Worm (Caenorhabditis elegans) whole organism, mixed stage, embryonic: ENCODE results near the gene F26F2.5.

Source experiments
- M03D4.4 ChIP-seq: sonication (generic microtip); optimal IDR thresholded peaks from 2 replicates; lab custom pipeline; 2017; ENCODE audit warnings: mild to moderate bottlenecking, missing genetic modification characterization, missing compliant biosample characterization
- bed-3 ChIP-seq: fragments of 200-800 bp; sonication (Bioruptor generic); optimal IDR thresholded peaks from 3 replicates; lab custom pipeline; 2018; ENCODE audit warnings: mild to moderate bottlenecking, missing genetic modification characterization, moderate library complexity, missing compliant biosample characterization
- blmp-1 ChIP-seq: fragments of 150-350 bp; optimal IDR thresholded peaks from 2 replicates; lab custom pipeline; 2014; ENCODE audit warnings: missing biosample characterization, missing genetic modification characterization
- ceh-39 ChIP-seq: fragments of 150-350 bp; optimal IDR thresholded peaks from 2 replicates; lab custom pipeline; 2014; ENCODE audit warnings: missing biosample characterization, missing genetic modification characterization
- ceh-43 ChIP-seq: fragments of 200-800 bp; sonication (Bioruptor generic); optimal IDR thresholded peaks from 2 replicates; lab custom pipeline; 2018; ENCODE audit warnings: mild to moderate bottlenecking, missing genetic modification characterization, moderate library complexity, missing compliant biosample characterization
- ceh-83 ChIP-seq: fragments of 200-800 bp; sonication (Bioruptor generic); optimal IDR thresholded peaks from 2 replicates; lab custom pipeline; 2018; ENCODE audit warnings: mild to moderate bottlenecking, missing genetic modification characterization, missing compliant biosample characterization
- ces-1 ChIP-seq: fragments of 150-350 bp; optimal IDR thresholded peaks from 2 replicates; lab custom pipeline; 2014; ENCODE audit warnings: missing biosample characterization, missing genetic modification reagents, missing genetic modification characterization
- cnd-1 ChIP-seq: fragments of 200-800 bp; sonication (Bioruptor generic); optimal IDR thresholded peaks from 2 replicates; lab custom pipeline; 2018; ENCODE audit warnings: mild to moderate bottlenecking, missing genetic modification characterization, missing compliant biosample characterization
- drap-1 ChIP-seq: fragments of 200-800 bp; sonication (Bioruptor generic); optimal IDR thresholded peaks from 3 replicates; lab custom pipeline; 2018; ENCODE audit warnings: mild to moderate bottlenecking, missing genetic modification characterization, missing compliant biosample characterization
- elt-1 ChIP-seq: sonication (generic microtip); optimal IDR thresholded peaks from 2 replicates; lab custom pipeline; 2017; ENCODE audit warnings: missing genetic modification characterization, mild to moderate bottlenecking, missing compliant biosample characterization, antibody characterized with exemption, moderate library complexity, borderline replicate concordance; ENCODE audit not compliant: insufficient read depth
- ham-2 ChIP-seq: fragments of 200-800 bp; sonication (Bioruptor generic); optimal IDR thresholded peaks from 2 replicates; lab custom pipeline; 2018; ENCODE audit warnings: mild to moderate bottlenecking, missing genetic modification characterization, missing compliant biosample characterization
- hlh-1 ChIP-seq: fragments of 150-350 bp; optimal IDR thresholded peaks from 2 replicates; lab custom pipeline; 2014; ENCODE audit warnings: missing biosample characterization, missing genetic modification reagents, missing genetic modification characterization
- lin-13 ChIP-seq: fragments of 150-350 bp; optimal IDR thresholded peaks from 2 replicates; lab custom pipeline; 2014; ENCODE audit warnings: missing biosample characterization, missing genetic modification characterization
- lin-32 ChIP-seq: fragments of 200-800 bp; sonication (Bioruptor generic); optimal IDR thresholded peaks from 2 replicates; lab custom pipeline; 2018; ENCODE audit warnings: mild to moderate bottlenecking, missing genetic modification characterization, missing compliant biosample characterization
- lsy-2 ChIP-seq: fragments of 150-350 bp; optimal IDR thresholded peaks from 2 replicates; lab custom pipeline; 2014; ENCODE audit warnings: missing biosample characterization, missing genetic modification characterization
- mep-1 ChIP-seq: fragments of 150-350 bp; optimal IDR thresholded peaks from 2 replicates; lab custom pipeline; 2017; ENCODE audit warnings: missing biosample characterization, missing genetic modification reagents, missing genetic modification characterization, inconsistent platforms
- mls-2 ChIP-seq: sonication (generic microtip); optimal IDR thresholded peaks from 2 replicates; lab custom pipeline; 2016; ENCODE audit warnings: mild to moderate bottlenecking, missing genetic modification characterization, moderate library complexity, missing compliant biosample characterization
- nhr-12 ChIP-seq: fragments of 150-350 bp; optimal IDR thresholded peaks from 2 replicates; lab custom pipeline; 2014; ENCODE audit warnings: missing biosample characterization, missing genetic modification characterization
- nhr-2 ChIP-seq: fragments of 150-350 bp; optimal IDR thresholded peaks from 2 replicates; lab custom pipeline; 2014; ENCODE audit warnings: missing biosample characterization, missing genetic modification characterization
- nhr-237 ChIP-seq: fragments of 150-350 bp; optimal IDR thresholded peaks from 2 replicates; lab custom pipeline; 2014; ENCODE audit warnings: missing biosample characterization, missing genetic modification characterization
- nhr-28 ChIP-seq: fragments of 150-350 bp; optimal IDR thresholded peaks from 2 replicates; lab custom pipeline; 2014; ENCODE audit warnings: missing biosample characterization, missing genetic modification characterization
- nhr-76 ChIP-seq: sonication (generic microtip); optimal IDR thresholded peaks from 2 replicates; lab custom pipeline; 2017; ENCODE audit warnings: missing biosample characterization, missing genetic modification characterization
- pha-4 ChIP-seq: fragments of 150-350 bp; optimal IDR thresholded peaks from 2 replicates; lab custom pipeline; 2018; ENCODE audit warnings: missing biosample characterization, missing genetic modification reagents, missing genetic modification characterization
- sem-2 ChIP-seq: fragments of 200-800 bp; sonication (Bioruptor generic); optimal IDR thresholded peaks from 2 replicates; lab custom pipeline; 2018; ENCODE audit warnings: mild to moderate bottlenecking, missing genetic modification characterization, missing compliant biosample characterization
- snpc-4 ChIP-seq: fragments of 150-350 bp; optimal IDR thresholded peaks from 2 replicates; lab custom pipeline; 2014; ENCODE audit warnings: missing biosample characterization, missing genetic modification characterization
- sptf-1 ChIP-seq: sonication (generic microtip); optimal IDR thresholded peaks from 2 replicates; lab custom pipeline; 2017; ENCODE audit warnings: mild to moderate bottlenecking, missing genetic modification characterization, moderate library complexity, missing compliant biosample characterization
- tbx-8 ChIP-seq: fragments of 200-800 bp; sonication (Bioruptor generic); optimal IDR thresholded peaks from 2 replicates; lab custom pipeline; 2018; ENCODE audit warnings: mild to moderate bottlenecking, missing genetic modification characterization, moderate library complexity, missing compliant biosample characterization
- unc-120 ChIP-seq: sonication (generic microtip); optimal IDR thresholded peaks from 2 replicates; lab custom pipeline; 2017; ENCODE audit warnings: missing genetic modification characterization, missing compliant biosample characterization; ENCODE audit not compliant: poor library complexity, severe bottlenecking
- unc-39 ChIP-seq: fragments of 150-350 bp; optimal IDR thresholded peaks from 2 replicates; lab custom pipeline; 2014; ENCODE audit warnings: missing biosample characterization, missing genetic modification characterization
- unc-62 ChIP-seq: fragments of 150-350 bp; optimal IDR thresholded peaks from 2 replicates; lab custom pipeline; 2014; ENCODE audit warnings: missing biosample characterization, missing genetic modification reagents, missing genetic modification characterization
- zip-8 ChIP-seq: fragments of 150-350 bp; optimal IDR thresholded peaks from 2 replicates; lab custom pipeline; 2014; ENCODE audit warnings: missing biosample characterization, missing genetic modification characterization
- ztf-11 ChIP-seq: fragments of 150-350 bp; optimal IDR thresholded peaks from 2 replicates; lab custom pipeline; 2014; ENCODE audit warnings: missing biosample characterization, missing genetic modification characterization

F26F2.5 gene

ce11 chrV:20595653-20596052 is 22.2 kb downstream of the F26F2.5 start, which contains the start of gene F26F2.11:
TSS of gene F26F2.11 (minus strand) at chrV:20595753.
- no peak for TF ChIP-seq nhr-2 (tag; lab: Kevin White, UChicago)

- TF ChIP-seq ceh-39 (no peak), nhr-237 (no peak)
- TF ChIP-seq, all 35 proteins: peak for 0
Measured at ce11 chrV:20597076-20597475, 23.6 kb downstream of the F26F2.5 start, which contains the start of gene F46B3.1. TSS of gene F46B3.1 (minus strand) at chrV:20597176.

ce11 chrV:20599795-20600194 is 26.3 kb downstream of the F26F2.5 start, which contains the start of gene col-163:
TSS of gene col-163 (plus strand) at chrV:20600095.
- TF ChIP-seq pha-4 (tag; lab: Kevin White, UChicago), result no peak
- no peak for TF ChIP-seq sptf-1 (tag; lab: Kevin White, UChicago)
- TF ChIP-seq nhr-237, result no peak
- no peak for TF ChIP-seq snpc-4 (tag; lab: Kevin White, UChicago)
- TF ChIP-seq unc-62 (GFP tag; lab: Kevin White, UChicago), result no peak
- no peak for TF ChIP-seq nhr-76 (tag; lab: Kevin White, UChicago)
- TF ChIP-seq sem-2 (GFP tag; lab: Kevin White, UChicago), result no peak
- no peak for TF ChIP-seq lin-32 (GFP tag; lab: Kevin White, UChicago)
- no peak for TF ChIP-seq bed-3 (GFP tag; lab: Kevin White, UChicago)
- TF ChIP-seq unc-120 (tag; lab: Kevin White, UChicago), result no peak
- TF ChIP-seq M03D4.4 (tag; lab: Kevin White, UChicago), result no peak
- TF ChIP-seq elt-1, result no peak
- no peak for TF ChIP-seq mls-2 (tag; lab: Kevin White, UChicago)
- TF ChIP-seq zip-8, result no peak
- no peak for TF ChIP-seq nhr-28 (tag; lab: Kevin White, UChicago)
- no peak for TF ChIP-seq ces-1 (GFP tag; lab: Kevin White, UChicago)
- TF ChIP-seq ceh-43, result no peak
- no peak for TF ChIP-seq drap-1 (GFP tag; lab: Kevin White, UChicago)
- no peak for TF ChIP-seq ztf-11 (tag; lab: Kevin White, UChicago)
- no peak for TF ChIP-seq nhr-2 (tag; lab: Kevin White, UChicago)

DNA sequence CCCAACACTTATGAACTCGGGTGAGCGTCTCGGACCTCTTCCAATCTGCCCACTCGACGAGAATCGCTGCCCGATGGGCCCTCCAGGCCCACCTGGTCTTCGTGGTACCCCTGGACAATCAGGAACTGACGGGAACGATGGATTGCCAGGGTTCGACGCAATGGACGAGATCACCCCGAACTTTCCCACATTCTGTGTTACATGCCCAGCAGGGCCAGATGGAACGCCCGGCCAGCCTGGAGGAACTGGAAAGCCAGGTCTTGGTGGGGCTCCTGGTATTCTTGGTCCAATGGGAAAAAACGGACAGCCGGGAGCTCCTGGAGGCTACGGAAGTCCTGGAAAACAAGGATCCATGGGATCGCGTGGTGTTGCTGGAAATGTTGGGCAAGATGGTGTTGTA is 27.2 kb downstream of the F26F2.5 start:
- no peak for TF ChIP-seq ces-1 (GFP tag; lab: Kevin White, UChicago)
- TF ChIP-seq cnd-1, result no peak
- TF ChIP-seq mls-2 (tag; lab: Kevin White, UChicago), result no peak
- no peak for TF ChIP-seq sem-2 (GFP tag; lab: Kevin White, UChicago)
- no peak for TF ChIP-seq unc-120 (tag; lab: Kevin White, UChicago)
- no peak for TF ChIP-seq ceh-43
- TF ChIP-seq nhr-28 (tag; lab: Kevin White, UChicago), result no peak
- no peak for TF ChIP-seq nhr-76 (tag; lab: Kevin White, UChicago)
- TF ChIP-seq drap-1 (GFP tag; lab: Kevin White, UChicago), result no peak
- no peak for TF ChIP-seq tbx-8 (GFP tag; lab: Kevin White, UChicago)
- TF ChIP-seq mep-1 (tag; lab: Kevin White, UChicago), result no peak
- no peak for TF ChIP-seq unc-62 (GFP tag; lab: Kevin White, UChicago)
- no peak for TF ChIP-seq unc-39

- TF ChIP-seq lin-13 (tag; lab: Kevin White, UChicago) (no peak), mep-1 (tag; lab: Kevin White, UChicago) (no peak), nhr-76 (tag; lab: Kevin White, UChicago) (no peak), unc-62 (GFP tag; lab: Kevin White, UChicago) (no peak), unc-120 (tag; lab: Kevin White, UChicago) (no peak), snpc-4 (tag; lab: Kevin White, UChicago) (no peak), pha-4 (tag; lab: Kevin White, UChicago) (no peak)
Measured at ce11 chrV:20603014-20603413, 29.5 kb downstream of the F26F2.5 start, which contains the start of gene ttr-11. TSS of gene ttr-11 (plus strand) at chrV:20603314.

ce11 chrV:20604606-20605155 is 31.2 kb downstream of the F26F2.5 start, which contains the start of gene ttr-57:
TSS of gene ttr-57 (plus strand) at chrV:20605105.
- TF ChIP-seq ham-2 (GFP tag; lab: Kevin White, UChicago), result no peak
- no peak for TF ChIP-seq mls-2 (tag; lab: Kevin White, UChicago)
- TF ChIP-seq hlh-1, result no peak
- TF ChIP-seq lin-32 (GFP tag; lab: Kevin White, UChicago), result no peak
- no peak for TF ChIP-seq nhr-12 (tag; lab: Kevin White, UChicago)
- no peak for TF ChIP-seq blmp-1 (tag; lab: Kevin White, UChicago)
- TF ChIP-seq pha-4 (tag; lab: Kevin White, UChicago), result no peak
- no peak for TF ChIP-seq lsy-2 (tag; lab: Kevin White, UChicago)
- no peak for TF ChIP-seq elt-1
- TF ChIP-seq sptf-1 (tag; lab: Kevin White, UChicago), result no peak
- no peak for TF ChIP-seq nhr-237
- TF ChIP-seq snpc-4 (tag; lab: Kevin White, UChicago), result no peak
- no peak for TF ChIP-seq tbx-8 (GFP tag; lab: Kevin White, UChicago)
- TF ChIP-seq nhr-28 (tag; lab: Kevin White, UChicago), result no peak
- no peak for TF ChIP-seq ceh-39
- no peak for TF ChIP-seq ceh-83 (GFP tag; lab: Kevin White, UChicago)
- TF ChIP-seq ztf-11 (tag; lab: Kevin White, UChicago), result no peak
- no peak for TF ChIP-seq unc-62 (GFP tag; lab: Kevin White, UChicago)
- TF ChIP-seq ces-1 (GFP tag; lab: Kevin White, UChicago), result no peak
- TF ChIP-seq unc-39, result no peak
